Fruit fly (Drosophila melanogaster): Measurements from ENCODE around the gene fwe.

DNA sequence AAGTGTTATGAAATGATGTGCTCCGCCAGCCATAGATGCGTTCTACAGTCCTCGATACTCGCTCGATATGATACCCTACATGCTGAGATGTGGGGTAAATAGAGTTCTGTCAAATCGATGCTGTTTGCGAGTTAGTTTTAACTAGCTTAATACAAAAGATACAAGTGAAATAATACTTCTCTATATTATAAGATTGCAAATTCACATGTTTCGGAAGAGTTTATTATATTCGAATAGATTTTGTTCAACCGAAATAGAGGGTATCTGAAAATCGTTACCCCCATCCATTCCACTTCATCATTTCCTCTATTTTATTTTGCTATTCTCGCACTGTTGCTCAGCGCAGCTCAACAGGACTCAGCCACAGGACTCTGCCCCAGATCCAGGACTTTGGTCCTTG lies 21.9 kb downstream of the fwe start:
- no peak for TF ChIP-seq esn (GFP tag; optimal IDR thresholded peaks at IDR 0.05)
- no peak for TF ChIP-seq CG11294 (GFP tag; IDR thresholded peaks at IDR 0.05)
- no peak for TF ChIP-seq CG31627 (GFP tag; optimal IDR thresholded peaks at IDR 0.05)
- no peak for TF ChIP-seq CG6276 (GFP tag; optimal IDR thresholded peaks at IDR 0.05)
- no peak for TF ChIP-seq Hr38 (GFP tag; optimal IDR thresholded peaks at IDR 0.05)
- TF ChIP-seq Lpt (GFP tag; optimal IDR thresholded peaks at IDR 0.05) = no peak
- no peak for TF ChIP-seq spab (GFP tag; optimal IDR thresholded peaks at IDR 0.05)
- no peak for TF ChIP-seq salr (GFP tag; optimal IDR thresholded peaks at IDR 0.05)
- TF ChIP-seq Gug (GFP tag; IDR thresholded peaks at IDR 0.05) = no peak
- no peak for TF ChIP-seq cyc (GFP tag; optimal IDR thresholded peaks at IDR 0.05)
- TF ChIP-seq fd59A (GFP tag; optimal IDR thresholded peaks at IDR 0.05) = no peak
- no peak for TF ChIP-seq CG6163 (GFP tag; IDR thresholded peaks at IDR 0.05)
- no peak for TF ChIP-seq dsx (GFP tag; optimal IDR thresholded peaks at IDR 0.05; ENCODE audit: poor library complexity, severe bottlenecking)

Data from whole organism, prepupa.